Fruit fly (Drosophila melanogaster) whole organism, embryonic: Measurements from ENCODE around the gene Pex5.

ENCODE experiments used
- Asciz ChIP-seq: fragments of 200-800 bp; sonication (Bioruptor generic); optimal IDR thresholded peaks from 2 replicates; lab custom pipeline; 2017; ENCODE audit warnings: missing biosample characterization, mild to moderate bottlenecking, missing genetic modification characterization, missing genetic modification reagents
- CG10654 ChIP-seq: fragments of 200-800 bp; sonication (Bioruptor generic); optimal IDR thresholded peaks from 2 replicates; lab custom pipeline; 2016; ENCODE audit warnings: missing biosample characterization, missing genetic modification characterization
- CG5953 ChIP-seq: fragments of 200-800 bp; sonication (Bioruptor generic); IDR thresholded peaks from 2 replicates; pipeline ENCODE4 v1.3.6; 2022; ENCODE audit warnings: missing biosample characterization, missing genetic modification characterization
- HHEX ChIP-seq: fragments of 200-800 bp; sonication (Bioruptor generic); optimal IDR thresholded peaks from 3 replicates; lab custom pipeline; 2017; ENCODE audit warnings: missing biosample characterization, mild to moderate bottlenecking, missing genetic modification characterization, missing genetic modification reagents
- Lim3 ChIP-seq: fragments of 200-800 bp; sonication (Bioruptor generic); IDR thresholded peaks from 2 replicates; pipeline ENCODE4 v1.3.6; 2022; ENCODE audit warnings: missing biosample characterization, missing genetic modification characterization
- Meics ChIP-seq: fragments of 200-800 bp; sonication (Bioruptor generic); optimal IDR thresholded peaks from 2 replicates; lab custom pipeline; 2017; ENCODE audit warnings: missing biosample characterization, mild to moderate bottlenecking, missing genetic modification characterization
- Side ChIP-seq: fragments of 200-800 bp; sonication (Bioruptor generic); optimal IDR thresholded peaks from 2 replicates; lab custom pipeline; 2016; ENCODE audit warnings: missing biosample characterization, missing genetic modification characterization
- crc ChIP-seq: fragments of 200-800 bp; sonication (Bioruptor generic); optimal IDR thresholded peaks from 2 replicates; lab custom pipeline; 2016; ENCODE audit warnings: missing biosample characterization, missing genetic modification characterization
- dimm ChIP-seq: fragments of 200-800 bp; sonication (Bioruptor generic); IDR thresholded peaks from 2 replicates; pipeline ENCODE4 v1.3.6; 2022; ENCODE audit warnings: missing biosample characterization, missing genetic modification characterization
- gcm2 ChIP-seq: fragments of 200-800 bp; sonication (Bioruptor generic); optimal IDR thresholded peaks from 2 replicates; lab custom pipeline; 2016; ENCODE audit warnings: missing biosample characterization, missing genetic modification characterization
- h ChIP-seq: fragments of >200 bp; optimal IDR thresholded peaks from 2 replicates; lab custom pipeline; 2017
- pb ChIP-seq: fragments of 200-800 bp; sonication (Bioruptor generic); optimal IDR thresholded peaks from 3 replicates; lab custom pipeline; 2016; ENCODE audit warnings: missing biosample characterization, missing genetic modification characterization

DNA sequence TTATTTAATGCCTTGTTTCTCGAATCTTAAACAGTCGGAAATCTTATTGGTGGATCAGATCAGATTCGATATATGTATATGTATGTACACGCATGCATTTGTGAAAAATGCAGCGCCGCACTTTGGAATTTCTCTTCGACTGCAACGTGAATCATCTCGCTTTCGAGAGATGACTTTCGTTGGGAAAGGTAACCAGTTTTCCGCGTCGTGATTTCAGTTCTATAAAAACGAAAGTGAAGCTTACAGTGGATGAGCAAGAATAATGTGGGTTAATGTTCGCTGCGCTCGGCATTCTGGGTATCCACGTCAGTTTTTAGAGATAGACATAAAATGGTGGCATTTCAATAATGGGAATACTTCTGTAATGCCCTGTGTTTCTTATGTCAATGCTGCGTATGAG is 12.3 kb downstream of the Pex5 start:
- no peak for TF ChIP-seq pb (GFP tag; lab: Kevin White, UChicago)
- no peak for TF ChIP-seq Side (GFP tag; lab: Kevin White, UChicago)
- no peak for TF ChIP-seq Asciz (GFP tag; lab: Kevin White, UChicago)
- no peak for TF ChIP-seq gcm2 (GFP tag; lab: Kevin White, UChicago)
- no peak for TF ChIP-seq CG5953
- no peak for TF ChIP-seq HHEX (GFP tag; lab: Kevin White, UChicago)
- TF ChIP-seq Lim3 (GFP tag; lab: Robert Waterston, UW), result no peak
- TF ChIP-seq CG10654 (GFP tag; lab: Kevin White, UChicago), result no peak
- no peak for TF ChIP-seq dimm (GFP tag; lab: Robert Waterston, UW)
- no peak for TF ChIP-seq crc (GFP tag; lab: Kevin White, UChicago)
- no peak for TF ChIP-seq h (lab: Kevin White, UChicago)
- TF ChIP-seq Meics (GFP tag; lab: Kevin White, UChicago), result no peak
